Fruit fly (Drosophila melanogaster) whole organism, embryonic: ENCODE data around the gene bbg.

Experiments
- Antp ChIP-seq: fragments of 200-800 bp; sonication (Bioruptor generic); optimal IDR thresholded peaks from 3 replicates; lab custom pipeline; 2016; ENCODE audit warnings: missing biosample characterization, missing genetic modification characterization
- Atf-2 ChIP-seq: fragments of 200-800 bp; sonication (Bioruptor generic); optimal IDR thresholded peaks from 2 replicates; lab custom pipeline; 2016; ENCODE audit warnings: missing biosample characterization, missing genetic modification characterization
- Bgb ChIP-seq: fragments of 200-800 bp; sonication (Bioruptor generic); IDR thresholded peaks from 2 replicates; pipeline ENCODE4 v1.3.6; 2022; ENCODE audit warnings: missing biosample characterization, missing genetic modification characterization; ENCODE audit not compliant: partially characterized antibody
- CG1024 ChIP-seq: fragments of 200-800 bp; sonication (Bioruptor generic); IDR thresholded peaks from 2 replicates; pipeline ENCODE4 v1.3.6; 2022; ENCODE audit warnings: missing biosample characterization, missing genetic modification characterization
- CG10979 ChIP-seq: fragments of 200-800 bp; sonication (Bioruptor generic); optimal IDR thresholded peaks from 2 replicates; lab custom pipeline; 2018; ENCODE audit warnings: missing biosample characterization, mild to moderate bottlenecking, missing genetic modification characterization, moderate library complexity
- CG11504 ChIP-seq: fragments of 200-800 bp; sonication (Bioruptor generic); optimal IDR thresholded peaks from 3 replicates; lab custom pipeline; 2019; ENCODE audit warnings: missing biosample characterization, mild to moderate bottlenecking, missing genetic modification characterization, moderate library complexity
- CG11723 ChIP-seq: fragments of 200-800 bp; sonication (Bioruptor generic); optimal IDR thresholded peaks from 2 replicates; lab custom pipeline; 2017; ENCODE audit warnings: missing biosample characterization, mild to moderate bottlenecking, missing genetic modification characterization
- CG13287 ChIP-seq: fragments of 200-800 bp; sonication (Bioruptor generic); IDR thresholded peaks from 2 replicates; pipeline ENCODE4 v1.3.6; 2022; ENCODE audit warnings: missing biosample characterization, missing genetic modification characterization; ENCODE audit not compliant: partially characterized antibody
- CG15479 ChIP-seq: fragments of 200-800 bp; sonication (Bioruptor generic); optimal IDR thresholded peaks from 3 replicates; lab custom pipeline; 2019; ENCODE audit warnings: missing biosample characterization, mild to moderate bottlenecking, missing genetic modification characterization, moderate library complexity
- CG15514 ChIP-seq: fragments of 200-800 bp; sonication (Bioruptor generic); optimal IDR thresholded peaks from 3 replicates; lab custom pipeline; 2017; ENCODE audit warnings: missing biosample characterization, missing genetic modification characterization, mild to moderate bottlenecking, moderate library complexity, missing genetic modification reagents
- CG15696 ChIP-seq: fragments of 200-800 bp; sonication (Bioruptor generic); optimal IDR thresholded peaks from 2 replicates; lab custom pipeline; 2019; ENCODE audit warnings: missing biosample characterization, mild to moderate bottlenecking, missing genetic modification characterization, moderate library complexity
- CG1603 ChIP-seq: fragments of 200-800 bp; sonication (Bioruptor generic); optimal IDR thresholded peaks from 2 replicates; lab custom pipeline; 2019; ENCODE audit warnings: missing biosample characterization, mild to moderate bottlenecking, missing genetic modification characterization, moderate library complexity
- CG16813 ChIP-seq: fragments of 200-800 bp; sonication (Bioruptor generic); IDR thresholded peaks from 3 replicates; pipeline ENCODE4 v1.3.6; 2022; ENCODE audit warnings: missing biosample characterization, missing genetic modification characterization; ENCODE audit not compliant: partially characterized antibody
- CG17359 ChIP-seq: fragments of 200-800 bp; sonication (Bioruptor generic); optimal IDR thresholded peaks from 3 replicates; lab custom pipeline; 2018; ENCODE audit warnings: missing biosample characterization, mild to moderate bottlenecking, missing genetic modification characterization, moderate library complexity
- CG17829 ChIP-seq: fragments of 200-800 bp; optimal IDR thresholded peaks from 2 replicates; lab custom pipeline; 2019; ENCODE audit warnings: missing biosample characterization, mild to moderate bottlenecking, missing genetic modification characterization, moderate library complexity
- CG18599 ChIP-seq: fragments of 200-800 bp; sonication (Bioruptor generic); optimal IDR thresholded peaks from 3 replicates; lab custom pipeline; 2017; ENCODE audit warnings: missing biosample characterization, missing genetic modification characterization, mild to moderate bottlenecking, moderate library complexity, missing genetic modification reagents
- CG2199 ChIP-seq: fragments of 200-800 bp; sonication (Bioruptor generic); IDR thresholded peaks from 3 replicates; pipeline ENCODE4 v1.3.6; 2022; ENCODE audit warnings: missing biosample characterization, missing genetic modification characterization
- CG2712 ChIP-seq: fragments of 200-800 bp; optimal IDR thresholded peaks from 3 replicates; lab custom pipeline; 2019; ENCODE audit warnings: missing biosample characterization, mild to moderate bottlenecking, missing genetic modification characterization, moderate library complexity
- CG32532 ChIP-seq: fragments of 200-800 bp; sonication (Bioruptor generic); IDR thresholded peaks from 2 replicates; pipeline ENCODE4 v1.3.6; 2022; ENCODE audit warnings: missing biosample characterization, missing genetic modification characterization
- CG34376 ChIP-seq: fragments of 200-800 bp; sonication (Bioruptor generic); optimal IDR thresholded peaks from 2 replicates; lab custom pipeline; 2018; ENCODE audit warnings: missing biosample characterization, mild to moderate bottlenecking, missing genetic modification characterization
- CG4730 ChIP-seq: fragments of 200-800 bp; sonication (Bioruptor generic); IDR thresholded peaks from 2 replicates; pipeline ENCODE4 v1.3.6; 2022; ENCODE audit warnings: missing biosample characterization, missing genetic modification characterization
- CG8290 ChIP-seq, 3 experiments: fragments of 200-800 bp; sonication (Bioruptor generic); optimal IDR thresholded peaks; 2 replicates each; lab custom pipeline; 2016 to 2019; ENCODE audit warnings: missing biosample characterization in 3 of 3, missing genetic modification characterization in 3 of 3, mild to moderate bottlenecking in 2 of 3, moderate library complexity in 1 of 3
- CTCF ChIP-seq: fragments of 200-800 bp; sonication (Bioruptor generic); optimal IDR thresholded peaks from 2 replicates; lab custom pipeline; 2017; ENCODE audit warnings: missing biosample characterization, mild to moderate bottlenecking, missing genetic modification characterization, moderate library complexity
- Dip3 ChIP-seq: fragments of 200-800 bp; sonication (Bioruptor generic); optimal IDR thresholded peaks from 3 replicates; lab custom pipeline; 2016; ENCODE audit warnings: missing biosample characterization, missing genetic modification characterization
- Drgx ChIP-seq: fragments of 200-800 bp; sonication (Bioruptor generic); IDR thresholded peaks from 2 replicates; pipeline ENCODE4 v1.3.6; 2022; ENCODE audit warnings: missing biosample characterization, missing genetic modification characterization
- HmgZ ChIP-seq: fragments of 200-800 bp; sonication (Bioruptor generic); optimal IDR thresholded peaks from 2 replicates; lab custom pipeline; 2018; ENCODE audit warnings: missing biosample characterization, mild to moderate bottlenecking, missing genetic modification characterization
- Kr ChIP-seq: fragments of 200-800 bp; sonication (Bioruptor generic); optimal IDR thresholded peaks from 2 replicates; lab custom pipeline; 2017; ENCODE audit warnings: missing biosample characterization, mild to moderate bottlenecking, missing genetic modification characterization
- Lhr ChIP-seq: fragments of 200-800 bp; sonication (Bioruptor generic); optimal IDR thresholded peaks from 3 replicates; lab custom pipeline; 2017; ENCODE audit warnings: mild to moderate bottlenecking, missing biosample characterization, missing genetic modification reagents, missing genetic modification characterization
- Neu2 ChIP-seq: fragments of 200-800 bp; sonication (Bioruptor generic); optimal IDR thresholded peaks from 3 replicates; lab custom pipeline; 2016; ENCODE audit warnings: missing biosample characterization, missing genetic modification characterization, borderline replicate concordance
- Opbp ChIP-seq: fragments of 200-800 bp; sonication (Bioruptor generic); IDR thresholded peaks from 3 replicates; pipeline ENCODE4 v1.3.6; 2022; ENCODE audit warnings: missing biosample characterization, missing genetic modification characterization; ENCODE audit not compliant: partially characterized antibody
- Sry-β ChIP-seq: fragments of 200-800 bp; sonication (Bioruptor generic); optimal IDR thresholded peaks from 2 replicates; lab custom pipeline; 2018; ENCODE audit warnings: missing biosample characterization, mild to moderate bottlenecking, missing genetic modification characterization, moderate library complexity
- ash1 ChIP-seq: fragments of 200-800 bp; sonication (Bioruptor generic); optimal IDR thresholded peaks from 2 replicates; lab custom pipeline; 2018; ENCODE audit warnings: missing biosample characterization, mild to moderate bottlenecking, missing genetic modification characterization
- btn ChIP-seq: fragments of 200-800 bp; sonication (Bioruptor generic); optimal IDR thresholded peaks from 2 replicates; lab custom pipeline; 2016; ENCODE audit warnings: missing biosample characterization, missing genetic modification characterization
- chif ChIP-seq, 2 experiments: fragments of 200-800 bp; sonication (Bioruptor generic); optimal IDR thresholded peaks; 3 replicates each; lab custom pipeline; 2016; ENCODE audit warnings: missing biosample characterization in 2 of 2, missing genetic modification characterization in 2 of 2
- fd102C ChIP-seq: fragments of 200-800 bp; sonication (Bioruptor generic); optimal IDR thresholded peaks from 2 replicates; lab custom pipeline; 2018; ENCODE audit warnings: missing biosample characterization, mild to moderate bottlenecking, missing genetic modification characterization, moderate library complexity
- gsb-n ChIP-seq: fragments of 200-800 bp; sonication (Bioruptor generic); optimal IDR thresholded peaks from 3 replicates; lab custom pipeline; 2018; ENCODE audit warnings: missing biosample characterization, mild to moderate bottlenecking, missing genetic modification characterization
- insv ChIP-seq, 2 experiments: fragments of 200-800 bp; sonication (Bioruptor generic); optimal IDR thresholded peaks; 3 replicates each; lab custom pipeline; 2016 to 2018; ENCODE audit warnings: missing biosample characterization in 2 of 2, missing genetic modification characterization in 2 of 2
- kah ChIP-seq: fragments of 200-800 bp; sonication (Bioruptor generic); optimal IDR thresholded peaks from 2 replicates; lab custom pipeline; 2018; ENCODE audit warnings: missing biosample characterization, mild to moderate bottlenecking, missing genetic modification characterization
- lbe ChIP-seq: fragments of 200-800 bp; sonication (Bioruptor generic); optimal IDR thresholded peaks from 2 replicates; lab custom pipeline; 2016; ENCODE audit warnings: missing biosample characterization, mild to moderate bottlenecking, missing genetic modification characterization
- pita ChIP-seq: fragments of 200-800 bp; sonication (Bioruptor generic); optimal IDR thresholded peaks from 2 replicates; lab custom pipeline; 2017; ENCODE audit warnings: missing biosample characterization, mild to moderate bottlenecking, missing genetic modification characterization
- pros ChIP-seq: fragments of 200-800 bp; sonication (Bioruptor generic); optimal IDR thresholded peaks from 3 replicates; lab custom pipeline; 2019; ENCODE audit warnings: missing biosample characterization, mild to moderate bottlenecking, missing genetic modification characterization, moderate library complexity
- sc ChIP-seq, 3 experiments: fragments of >200 bp in 2 of 3; fragments of 200-800 bp in 1 of 3; sonication (Bioruptor generic) in 1 of 3; optimal IDR thresholded peaks; 2 replicates in 2 of 3; 3 replicates in 1 of 3; lab custom pipeline; 2017; ENCODE audit warnings: mild to moderate bottlenecking in 1 of 3, missing biosample characterization in 1 of 3, missing genetic modification characterization in 1 of 3, missing genetic modification reagents in 1 of 3
- sd ChIP-seq: fragments of 200-800 bp; sonication (Bioruptor generic); optimal IDR thresholded peaks from 3 replicates; lab custom pipeline; 2018; ENCODE audit warnings: missing biosample characterization, mild to moderate bottlenecking, missing genetic modification characterization, moderate library complexity
- sens-2 ChIP-seq: fragments of 200-800 bp; sonication (Bioruptor generic); IDR thresholded peaks from 2 replicates; pipeline ENCODE4 v1.3.6; 2022; ENCODE audit warnings: missing biosample characterization, missing genetic modification characterization
- stwl ChIP-seq: fragments of 200-800 bp; sonication (Bioruptor generic); optimal IDR thresholded peaks from 3 replicates; lab custom pipeline; 2018; ENCODE audit warnings: missing biosample characterization, mild to moderate bottlenecking, missing genetic modification characterization, moderate library complexity
- wor ChIP-seq: fragments of 200-800 bp; sonication (Bioruptor generic); IDR thresholded peaks from 2 replicates; pipeline ENCODE4 v1.3.6; 2022; ENCODE audit warnings: missing biosample characterization, missing genetic modification characterization

bbg gene

DNA sequence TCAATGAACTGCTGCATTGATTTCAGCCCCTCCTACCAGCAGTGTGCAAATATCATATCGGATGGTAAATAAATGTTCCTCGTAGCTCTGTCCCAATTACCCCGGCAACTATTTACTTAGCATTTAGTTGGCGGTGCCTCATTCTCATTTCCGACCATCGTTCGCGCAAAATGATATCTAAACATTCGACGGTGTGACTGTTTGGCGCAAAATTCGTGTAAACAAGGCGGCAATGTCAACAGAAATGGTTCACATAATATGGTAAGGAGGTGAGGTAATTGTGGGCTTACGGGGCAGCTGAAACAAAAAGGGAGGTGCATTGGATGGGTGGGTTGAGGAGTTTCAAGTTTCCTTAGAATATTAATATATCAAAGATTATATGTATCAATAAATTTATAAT lies 28.3 kb upstream of the bbg start (continued):
- no peak for TF ChIP-seq pros (GFP tag; lab: Kevin White, UChicago)
- TF ChIP-seq CG15479 (GFP tag; lab: Kevin White, UChicago) = peak; percentile 43
- no peak for TF ChIP-seq insv (GFP tag; optimal IDR thresholded peaks at IDR 0.05; lab: Kevin White, UChicago)
- TF ChIP-seq btn (GFP tag; lab: Kevin White, UChicago) = no peak
- TF ChIP-seq Neu2 (GFP tag; lab: Kevin White, UChicago) = no peak
- TF ChIP-seq Dip3 (GFP tag; lab: Kevin White, UChicago) = no peak
- no peak for TF ChIP-seq CG17829 (tag; lab: Kevin White, UChicago)
- TF ChIP-seq CG15696 (tag; lab: Kevin White, UChicago) = peak; percentile 14
- TF ChIP-seq lbe (GFP tag; lab: Kevin White, UChicago) = no peak
- no peak for TF ChIP-seq CG11723
- no peak for TF ChIP-seq CG1024 (GFP tag; lab: Robert Waterston, UW)
- TF ChIP-seq CG15514 (GFP tag; lab: Kevin White, UChicago) = peak; percentile 19
- TF ChIP-seq ash1 = no peak
- TF ChIP-seq Atf-2 (GFP tag; lab: Kevin White, UChicago) = no peak
- TF ChIP-seq CG18599 (GFP tag; lab: Kevin White, UChicago) = peak; percentile 46
- TF ChIP-seq fd102C (GFP tag; lab: Kevin White, UChicago) = peak; percentile 51
- no peak for TF ChIP-seq CG10979 (tag; lab: Kevin White, UChicago)
- TF ChIP-seq wor (GFP tag; lab: Robert Waterston, UW) = no peak

DNA sequence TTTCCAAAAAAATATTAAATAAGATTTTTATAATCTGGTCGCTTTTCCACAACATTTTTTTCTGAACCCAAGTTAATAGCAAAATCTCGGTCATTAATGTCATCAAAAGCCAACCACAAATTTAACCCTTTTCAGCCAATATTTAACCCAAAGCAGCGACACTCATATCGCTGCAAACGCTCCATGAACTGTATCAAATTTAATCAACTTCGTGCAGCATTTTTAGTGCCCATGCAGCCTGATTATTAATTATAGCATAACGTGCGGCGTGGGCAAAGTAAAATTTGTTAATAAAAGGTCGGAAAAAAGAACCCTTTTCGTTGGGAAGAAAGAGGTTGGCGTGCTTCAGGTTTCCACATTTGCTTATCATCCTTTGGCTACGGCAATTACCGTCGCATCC lies 27.4 kb upstream of the bbg start:
- TF ChIP-seq CG2199 (GFP tag; lab: Robert Waterston, UW) = peak; percentile 91
- TF ChIP-seq gsb-n (tag; lab: Kevin White, UChicago) = peak; percentile 30
- TF ChIP-seq Sry-β (GFP tag; lab: Kevin White, UChicago) = no peak
- TF ChIP-seq, all 482 proteins: peak for 2

DNA sequence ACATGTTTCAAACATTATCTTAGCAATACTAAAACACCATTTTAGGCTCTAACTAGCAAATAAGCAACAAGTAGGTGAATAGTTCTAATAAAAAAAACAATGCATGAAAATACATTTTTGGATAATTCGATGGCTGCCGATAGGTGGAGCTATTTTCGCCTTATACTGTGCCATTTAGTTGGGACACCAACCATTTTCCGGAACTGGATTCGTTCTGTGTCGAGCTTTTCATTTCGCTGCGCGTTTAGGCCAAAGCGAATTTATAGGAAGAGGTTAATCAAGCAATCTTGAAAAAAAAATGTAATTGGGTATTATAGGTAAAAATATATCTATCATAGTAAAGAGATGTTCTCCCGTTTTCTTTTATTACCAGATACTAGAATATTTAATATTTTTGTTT lies 26.6 kb upstream of the bbg start:
- TF ChIP-seq chif (GFP tag; optimal IDR thresholded peaks at IDR 0.05; lab: Kevin White, UChicago) = peak in 1 of 2 experiments; percentile 6
- peak; percentile 96 for TF ChIP-seq CTCF (GFP tag; lab: Kevin White, UChicago)
- peak; percentile 57; the same call in 1 of the 2 replicates for TF ChIP-seq CG32532 (GFP tag; lab: Robert Waterston, UW)
- no peak for TF ChIP-seq sens-2 (GFP tag; lab: Robert Waterston, UW)
- no peak for TF ChIP-seq Drgx (GFP tag; lab: Robert Waterston, UW)
- peak; percentile 74 for TF ChIP-seq stwl (tag; lab: Kevin White, UChicago)
- TF ChIP-seq pita = peak; percentile 77
- TF ChIP-seq Antp (GFP tag; lab: Kevin White, UChicago) = no peak
- TF ChIP-seq CG15514 (GFP tag; lab: Kevin White, UChicago) = peak; percentile 97
- peak; percentile 40 for TF ChIP-seq sd (tag; lab: Kevin White, UChicago)
- peak; percentile 22 for TF ChIP-seq CG8290 (GFP tag; optimal IDR thresholded peaks at IDR 0.05; lab: Kevin White, UChicago)
- TF ChIP-seq CG8290 (tag; optimal IDR thresholded peaks at IDR 0.05; lab: Kevin White, UChicago) = peak in 1 of 2 experiments; percentile 53
- TF ChIP-seq kah = peak; percentile 84
- peak; percentile 15 for TF ChIP-seq Lhr
- TF ChIP-seq sc (optimal IDR thresholded peaks at IDR 0.05; lab: Kevin White, UChicago) = no peak
- TF ChIP-seq sc (GFP tag; optimal IDR thresholded peaks at IDR 0.05; lab: Kevin White, UChicago) = no peak
- TF ChIP-seq Bgb = peak; percentile 16; the same call in 1 of the 2 replicates
- TF ChIP-seq CG16813 = no peak
- 0 out of 3 replicates have a peak, but pooled peaks have one; percentile 19 for TF ChIP-seq Opbp (GFP tag; lab: Robert Waterston, UW)
- peak; percentile 32 for TF ChIP-seq HmgZ (tag; lab: Kevin White, UChicago)
- TF ChIP-seq CG13287 (GFP tag; lab: Robert Waterston, UW) = peak; percentile 10; the same call in 1 of the 2 replicates
- peak; percentile 35 for TF ChIP-seq CG1603 (tag; lab: Kevin White, UChicago)
- TF ChIP-seq CG17359 (tag; lab: Kevin White, UChicago) = peak; percentile 46
- peak; percentile 24 for TF ChIP-seq CG11504 (tag; lab: Kevin White, UChicago)
- TF ChIP-seq CG2199 (GFP tag; lab: Robert Waterston, UW) = peak; percentile 89
- TF ChIP-seq CG4730 (GFP tag; lab: Robert Waterston, UW) = no peak
- TF ChIP-seq CG34376 (GFP tag; lab: Kevin White, UChicago) = no peak
- TF ChIP-seq Kr (GFP tag; lab: Kevin White, UChicago) = peak; percentile 72
- TF ChIP-seq CG2712 (tag; lab: Kevin White, UChicago) = peak; percentile 15
